Fruit fly (Drosophila melanogaster) whole organism, larva: Measurements from ENCODE around the gene cass.

ENCODE experiments used
- noc ChIP-seq: fragments of 200-800 bp; sonication (Bioruptor generic); optimal IDR thresholded peaks from 3 replicates; lab custom pipeline; 2019; ENCODE audit warnings: missing biosample characterization, mild to moderate bottlenecking, missing genetic modification characterization, moderate library complexity

cass gene

DNA sequence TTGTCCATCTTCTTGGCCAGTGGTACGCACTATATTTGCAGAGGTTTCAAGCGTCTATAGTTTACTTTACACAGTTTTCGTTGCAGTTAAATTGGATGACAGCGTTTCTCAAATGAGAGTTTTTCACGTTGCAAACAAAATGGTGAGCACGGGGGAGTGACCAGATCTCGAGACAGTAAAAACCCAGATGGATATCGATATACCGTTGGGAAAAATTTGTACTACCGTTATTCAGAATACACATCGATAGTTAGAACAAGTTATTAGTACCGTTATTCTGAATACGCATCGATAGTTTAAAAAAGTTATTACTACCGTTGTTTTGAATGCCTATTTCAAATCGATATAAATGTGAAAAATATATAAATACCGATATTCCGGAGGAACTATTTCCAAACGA, at the start of gene cass:
Gene cass (minus strand): TSS at position 179 of the 400 bp plus-strand sequence.
- no peak for TF ChIP-seq noc (tag; lab: Kevin White, UChicago)

DNA sequence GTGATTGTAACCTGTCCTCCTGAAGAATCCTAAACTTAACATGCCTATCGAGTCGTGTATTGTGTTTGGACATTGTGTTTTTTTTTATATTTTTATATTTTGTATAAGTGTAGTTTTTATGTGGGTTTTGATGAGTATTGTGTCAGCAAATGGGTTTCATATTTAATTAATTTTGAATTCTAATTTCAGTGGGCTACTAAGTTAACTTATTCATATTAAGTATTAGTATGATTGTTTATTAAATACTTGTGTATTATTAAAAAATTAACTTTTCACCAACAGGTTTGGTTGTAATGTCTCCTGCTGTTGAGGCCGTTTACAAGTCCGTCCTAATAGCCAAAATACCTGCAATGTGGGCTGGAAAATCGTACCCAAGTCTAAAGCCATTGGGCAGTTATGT, 46.8 kb upstream of the cass start, which contains the start of gene CG15143:
Gene CG15143 (minus strand): TSS at position 101 of the 400 bp plus-strand sequence.
- no peak for TF ChIP-seq noc (tag; lab: Kevin White, UChicago)

DNA sequence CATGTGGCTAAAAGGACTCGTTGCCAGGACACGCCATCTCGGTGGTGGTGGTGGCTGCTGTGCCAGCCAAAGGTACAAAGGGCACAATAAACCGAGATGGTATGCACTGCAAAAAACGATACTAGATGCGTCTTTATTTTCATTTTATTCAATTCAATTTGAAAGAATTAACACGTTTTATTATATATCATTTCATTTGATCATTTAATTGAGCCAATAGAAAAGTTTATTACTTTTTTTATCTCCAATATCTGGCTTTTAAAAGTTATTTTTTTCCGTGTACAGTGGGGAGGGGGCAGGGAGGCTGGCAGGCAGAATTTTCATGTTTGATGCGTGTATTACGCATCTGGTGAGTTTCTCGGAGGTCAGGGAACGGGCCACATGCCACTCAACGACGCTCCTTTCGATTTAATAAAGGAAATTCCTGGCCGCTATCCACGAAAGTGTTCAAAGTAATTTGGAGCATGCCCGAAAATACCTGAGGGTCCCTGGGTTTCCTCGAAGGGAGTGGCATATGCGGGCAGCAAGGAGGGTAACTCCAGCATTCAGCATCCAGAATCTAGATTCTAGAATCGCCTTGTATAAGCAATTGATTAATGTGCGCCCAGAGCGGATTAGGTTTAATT, 36.5 kb upstream of the cass start:
- peak; percentile 32 for TF ChIP-seq noc (tag; lab: Kevin White, UChicago)

DNA sequence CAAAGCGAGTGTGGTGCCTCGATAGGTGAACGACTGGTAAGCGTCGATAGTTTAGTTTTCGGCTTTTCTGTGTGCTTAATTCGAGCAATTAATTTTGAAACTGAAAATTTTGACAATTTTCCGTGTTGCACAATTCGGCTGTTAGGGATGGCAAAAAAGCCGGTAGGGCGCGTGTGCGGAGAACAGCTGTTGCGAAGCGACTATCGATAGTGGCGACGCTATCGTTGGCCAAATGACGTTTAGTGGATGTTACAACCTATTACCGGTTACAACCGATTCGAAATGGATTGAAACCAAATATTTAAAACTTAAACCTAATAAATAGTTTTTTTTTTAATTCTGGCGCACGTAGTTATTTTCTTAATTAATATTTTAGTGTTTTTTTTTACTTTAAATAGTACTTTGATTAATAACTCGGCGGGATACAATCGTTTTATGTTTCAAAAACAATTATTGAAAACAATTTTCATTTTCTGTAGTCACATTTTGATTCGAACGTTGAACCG, 23.3 kb upstream of the cass start, which contains the start of the genes mEFTs and Dhc36C:
Gene mEFTs (minus strand): TSS at position 161 of the 506 bp plus-strand sequence.
Gene Dhc36C (plus strand): TSS at position 456 of the 506 bp plus-strand sequence.
- TF ChIP-seq noc (tag; lab: Kevin White, UChicago), result no peak

DNA sequence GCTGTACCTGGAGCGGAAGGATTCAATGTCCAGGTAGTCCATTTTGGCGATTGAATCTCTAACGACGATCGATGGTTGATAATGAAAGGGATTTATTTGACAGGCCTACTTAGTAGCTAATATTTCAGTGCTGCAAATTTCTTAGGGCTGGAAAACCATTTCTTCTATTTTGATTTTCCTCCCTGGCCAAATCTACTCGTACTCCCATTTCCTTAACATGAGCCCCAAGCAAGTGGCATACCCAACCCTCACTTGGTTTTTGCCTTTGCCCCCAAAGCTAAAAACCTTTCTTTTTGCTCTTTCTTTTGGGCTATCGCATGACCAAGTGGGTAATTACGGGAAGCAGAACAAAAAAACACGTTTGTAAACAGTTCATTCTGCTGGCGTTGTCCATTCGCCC, 21.0 kb upstream of the cass start, which contains the start of gene CG15142:
Gene CG15142 (minus strand): TSS at position 101 of the 400 bp plus-strand sequence.
- TF ChIP-seq noc (tag; lab: Kevin White, UChicago), result no peak

DNA sequence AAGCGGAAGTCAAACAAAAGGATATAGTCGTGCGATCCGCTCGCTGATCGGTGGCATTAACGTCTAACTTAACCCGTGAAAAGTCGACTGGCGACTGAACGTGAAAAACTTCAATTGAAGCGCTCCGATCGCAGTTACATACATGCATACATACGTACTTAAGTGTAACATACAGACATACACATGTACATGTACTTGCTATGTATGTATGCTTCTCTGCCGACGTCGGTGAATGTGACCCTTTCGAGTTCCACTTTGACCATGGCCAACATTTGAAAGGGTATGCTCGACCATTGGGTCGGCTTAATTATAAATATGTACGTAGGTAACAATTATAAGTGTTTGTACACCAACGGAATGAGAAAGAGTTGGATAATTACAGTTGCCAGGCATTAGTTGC, 19.4 kb upstream of the cass start, which contains the start of gene qua:
Gene qua (minus strand): TSS at position 101 of the 400 bp plus-strand sequence.
- TF ChIP-seq noc (tag; lab: Kevin White, UChicago), result no peak

DNA sequence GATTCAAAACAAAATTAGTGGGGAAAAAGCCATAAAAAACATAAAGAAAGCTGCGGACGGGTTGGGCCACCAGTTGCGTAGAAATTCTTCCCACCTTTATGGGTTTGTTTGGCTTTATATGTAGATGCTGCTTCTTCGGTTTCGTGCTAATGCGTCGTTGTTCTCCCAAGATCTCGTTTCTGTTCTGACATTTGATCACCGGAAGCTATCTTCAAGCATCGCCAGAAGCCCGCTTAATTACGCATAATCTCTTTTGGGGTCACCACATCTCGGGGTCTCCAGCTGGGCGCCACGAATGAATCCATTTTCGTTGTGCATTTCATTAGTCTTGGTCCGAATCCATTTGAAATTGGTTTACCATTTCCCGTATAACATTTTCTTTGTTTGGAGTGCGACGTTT, 18.1 kb upstream of the cass start:
- TF ChIP-seq noc (tag; lab: Kevin White, UChicago), result no peak

DNA sequence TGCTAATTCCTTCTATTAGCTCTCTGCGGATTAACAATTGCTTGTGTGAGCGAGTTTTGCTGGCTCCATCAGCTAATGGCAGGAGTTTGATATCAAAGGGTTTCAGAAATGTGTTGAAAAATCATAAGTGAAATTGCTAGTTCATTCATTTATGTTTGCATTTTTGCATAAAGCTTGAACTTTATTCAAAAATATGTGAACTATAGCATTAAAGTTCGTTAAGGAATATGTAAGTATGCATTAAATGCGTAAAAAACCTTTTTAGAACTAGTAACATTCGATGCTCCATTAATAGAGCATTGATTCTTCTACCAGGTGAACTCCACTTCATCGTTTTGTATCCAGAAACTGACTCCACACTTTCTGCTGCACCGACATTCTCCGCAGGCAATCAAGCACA, 15.0 kb upstream of the cass start:
- TF ChIP-seq noc (tag; lab: Kevin White, UChicago), result no peak

DNA sequence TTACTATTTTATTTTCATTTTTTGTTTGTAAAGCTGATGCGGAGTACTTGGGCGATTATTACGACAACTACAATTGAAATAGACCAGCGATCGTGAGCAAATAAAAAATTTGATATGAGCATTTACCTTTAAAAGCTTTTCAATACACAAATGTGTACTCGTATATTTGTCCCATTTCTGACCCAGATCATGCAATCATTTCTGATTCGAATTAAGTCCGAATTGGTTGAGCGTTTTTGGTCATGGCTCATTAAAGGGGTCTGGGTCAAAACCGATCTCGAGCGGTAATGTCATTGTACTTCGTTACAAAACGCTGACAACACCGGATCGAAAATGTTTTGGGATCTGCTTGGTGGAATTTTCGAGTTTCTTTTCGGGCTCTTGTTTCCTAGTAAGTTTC, 8.6 kb upstream of the cass start, which contains the start of gene CG43220:
Gene CG43220 (plus strand): TSS at position 301 of the 400 bp plus-strand sequence.
- TF ChIP-seq noc (tag; lab: Kevin White, UChicago), result no peak

DNA sequence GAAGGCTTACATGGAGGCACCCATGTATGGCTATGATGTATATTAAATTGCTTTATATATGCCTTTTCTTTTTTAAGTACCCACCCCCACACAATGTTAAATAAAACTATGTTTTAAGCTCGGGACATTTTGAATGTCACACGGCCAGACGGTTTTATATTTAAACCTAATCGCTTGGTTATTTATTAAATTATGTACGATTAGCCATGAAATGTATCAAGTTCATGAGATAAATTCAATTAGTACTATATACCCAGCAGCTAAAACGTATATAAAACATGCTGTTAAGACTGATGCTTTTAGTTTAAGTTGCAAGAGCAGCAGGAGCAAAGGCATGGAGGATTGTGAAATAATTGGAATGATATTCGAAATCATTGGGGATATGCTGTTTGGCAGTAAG, 7.8 kb upstream of the cass start, which contains the start of the genes CG43221 and CG43645:
Gene CG43221 (plus strand): TSS at position 301 of the 400 bp plus-strand sequence.
Gene CG43645 (plus strand): TSS at position 301 of the 400 bp plus-strand sequence.
- TF ChIP-seq noc (tag; lab: Kevin White, UChicago), result no peak

DNA sequence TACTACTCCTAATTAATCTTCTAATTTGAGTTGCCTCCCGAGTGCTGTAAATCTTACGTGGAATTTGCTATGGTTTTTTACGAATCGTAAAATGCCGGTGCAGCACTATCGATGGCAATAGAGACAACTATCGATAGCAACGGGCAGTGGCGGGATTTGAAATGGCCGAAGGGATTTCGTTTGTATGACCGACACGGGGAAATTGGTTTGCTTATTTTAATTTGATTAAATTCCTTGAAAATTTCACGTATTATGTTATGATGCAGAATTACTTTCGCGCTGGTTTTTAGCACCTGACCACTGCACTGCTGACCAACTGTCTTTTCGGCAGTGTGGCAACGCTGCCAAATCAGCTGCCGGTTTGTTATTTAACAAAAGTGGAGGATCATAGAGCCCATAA, 6.5 kb upstream of the cass start, which contains the start of the genes GCS2beta and CG5131:
Gene GCS2beta (minus strand): TSS at position 134 of the 400 bp plus-strand sequence.
Gene CG5131 (plus strand): TSS at position 328 of the 400 bp plus-strand sequence.
- TF ChIP-seq noc (tag; lab: Kevin White, UChicago), result peak; percentile 90

DNA sequence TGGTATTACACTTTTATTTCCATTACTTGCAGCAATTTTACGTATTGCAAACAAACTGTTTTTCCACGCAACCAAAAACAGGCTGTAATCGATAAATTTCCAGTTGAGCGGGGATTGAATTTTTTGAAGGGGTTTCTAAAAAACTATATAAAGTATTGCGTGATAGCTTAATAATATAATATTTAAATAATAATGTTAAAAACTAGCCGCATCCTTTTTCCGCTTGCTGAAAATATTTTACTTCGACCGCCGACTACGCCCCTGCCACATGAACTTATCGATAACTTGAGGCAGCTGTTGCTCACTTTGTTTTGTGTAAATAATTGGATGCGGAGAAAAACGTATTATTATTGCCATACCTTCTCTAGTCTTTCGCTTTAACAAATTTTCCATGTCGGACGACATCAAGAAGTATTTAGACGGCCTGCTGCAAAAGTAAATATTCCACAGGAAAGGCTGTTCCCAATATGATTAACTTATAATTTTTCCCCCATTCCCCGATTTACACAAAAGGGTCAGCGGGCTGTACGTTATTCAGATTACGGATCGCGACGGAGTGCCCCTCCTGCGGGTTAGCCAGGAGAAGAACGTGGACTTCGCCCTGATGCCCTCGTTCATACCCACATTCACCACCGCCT, 3.4 kb upstream of the cass start, which contains the start of the genes fws and Lamtor3:
Gene fws (minus strand): TSS at position 87 of the 638 bp plus-strand sequence.
Gene Lamtor3 (plus strand): TSS at position 289 of the 638 bp plus-strand sequence.
- peak; percentile 96 for TF ChIP-seq noc (tag; lab: Kevin White, UChicago)

DNA sequence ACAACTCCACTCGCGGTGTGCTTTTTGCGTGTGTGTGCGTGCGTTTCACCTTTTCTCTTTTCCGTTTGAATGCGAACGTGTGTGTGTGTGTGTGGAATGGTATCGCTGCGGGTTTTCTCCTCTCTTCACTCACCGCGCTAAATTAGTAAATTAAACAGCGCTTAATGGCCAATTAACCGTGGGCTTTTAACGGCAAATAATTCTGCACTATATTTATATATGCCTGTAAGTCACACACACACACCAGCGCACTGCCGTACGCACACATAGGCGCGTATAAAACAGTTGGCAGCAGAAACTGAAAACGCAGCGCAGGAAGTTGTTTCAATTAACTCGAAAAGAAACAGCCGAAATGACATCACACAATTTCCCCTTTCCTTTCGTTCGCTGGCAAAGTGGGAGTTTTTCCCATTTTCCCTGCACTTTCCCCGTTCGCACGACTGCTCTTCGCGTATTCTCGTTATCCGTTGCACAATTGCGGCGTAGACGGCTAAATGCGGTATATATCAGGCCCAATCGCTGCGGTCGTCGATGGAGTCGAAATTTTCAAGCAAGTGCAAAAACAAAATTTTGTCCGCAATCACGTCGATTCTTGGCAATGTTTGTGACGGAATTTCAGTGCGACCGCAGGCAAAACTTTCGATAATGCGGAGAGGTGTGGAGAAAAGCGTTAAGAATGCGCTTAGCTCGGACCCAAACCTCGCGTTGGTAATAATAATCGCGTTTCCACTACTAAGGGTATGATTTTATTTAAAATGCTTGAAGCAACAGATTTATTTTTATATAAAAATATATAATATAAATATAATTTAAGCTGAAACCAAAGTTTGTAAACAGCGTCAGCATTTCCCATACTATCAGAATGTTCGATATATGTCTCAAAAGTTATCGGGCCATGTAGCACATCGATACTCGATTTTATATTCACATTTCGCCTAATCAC, 4.8 kb downstream of the cass start, which contains the start of gene BicD:
Gene BicD (minus strand): TSS at position 634 of the 943 bp plus-strand sequence.
- no peak for TF ChIP-seq noc (tag; lab: Kevin White, UChicago)

DNA sequence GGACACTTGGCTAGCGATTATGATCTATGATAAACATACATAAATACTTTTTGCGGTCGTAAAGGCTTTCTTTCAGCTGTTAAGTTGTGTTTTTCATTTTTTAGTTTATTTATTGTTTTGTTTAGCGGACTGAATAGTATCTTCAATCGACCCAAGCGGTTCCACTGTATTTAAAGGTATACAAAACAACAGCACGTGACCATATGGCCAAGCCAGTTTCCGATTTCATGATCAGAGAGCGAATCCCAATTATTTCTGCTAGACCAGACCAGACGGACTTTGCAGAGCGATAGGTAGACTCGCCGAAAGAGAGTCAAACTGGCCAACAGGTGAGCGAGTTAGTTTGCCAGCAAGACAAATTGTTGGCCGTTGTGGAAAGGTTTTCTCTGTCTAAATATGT, 6.2 kb downstream of the cass start, which contains the start of gene Sgt:
Gene Sgt (plus strand): TSS at position 80 of the 400 bp plus-strand sequence.
- no peak for TF ChIP-seq noc (tag; lab: Kevin White, UChicago)
